Fruit fly (Drosophila melanogaster) whole organism, prepupa: ENCODE results near the gene CG31301.
A peak's percentile ranks its signal among the peaks of the same experiment; 100 is the strongest.

Experiments used
- Blimp-1 ChIP-seq: fragments of 200-800 bp; sonication (Bioruptor generic); optimal IDR thresholded peaks from 3 replicates; lab custom pipeline; 2017; ENCODE audit warnings: missing biosample characterization, missing genetic modification characterization, mild to moderate bottlenecking, moderate library complexity, missing genetic modification reagents
- CG10631 ChIP-seq: fragments of 200-800 bp; sonication (Bioruptor generic); optimal IDR thresholded peaks from 2 replicates; lab custom pipeline; 2016; ENCODE audit warnings: missing biosample characterization, missing genetic modification characterization
- CG11294 ChIP-seq: fragments of 200-800 bp; sonication (Bioruptor generic); IDR thresholded peaks from 2 replicates; pipeline ENCODE4 v1.3.6; 2022; ENCODE audit warnings: missing biosample characterization, missing genetic modification characterization
- CG11762 ChIP-seq: fragments of 200-800 bp; sonication (Bioruptor generic); optimal IDR thresholded peaks from 3 replicates; lab custom pipeline; 2016; ENCODE audit warnings: missing biosample characterization, missing genetic modification characterization; ENCODE audit not compliant: insufficient read depth
- CG11902 ChIP-seq: fragments of 200-800 bp; sonication (Bioruptor generic); optimal IDR thresholded peaks from 3 replicates; lab custom pipeline; 2016; ENCODE audit warnings: missing biosample characterization, missing genetic modification characterization
- CG15336 ChIP-seq: fragments of 200-800 bp; sonication (Bioruptor generic); IDR thresholded peaks from 2 replicates; pipeline ENCODE4 v1.3.6; 2022; ENCODE audit warnings: missing biosample characterization, missing genetic modification characterization
- CG1621 ChIP-seq: fragments of 200-800 bp; sonication (Bioruptor generic); optimal IDR thresholded peaks from 3 replicates; lab custom pipeline; 2018; ENCODE audit warnings: missing biosample characterization, mild to moderate bottlenecking, missing genetic modification characterization
- CG16779 ChIP-seq: fragments of 200-800 bp; sonication (Bioruptor generic); optimal IDR thresholded peaks from 3 replicates; lab custom pipeline; 2017; ENCODE audit warnings: missing biosample characterization, mild to moderate bottlenecking, missing genetic modification characterization
- CG3032 ChIP-seq: fragments of 200-800 bp; optimal IDR thresholded peaks from 2 replicates; lab custom pipeline; 2019; ENCODE audit warnings: missing biosample characterization, mild to moderate bottlenecking, missing genetic modification characterization, moderate library complexity
- CG31627 ChIP-seq: fragments of 200-800 bp; sonication (Bioruptor generic); optimal IDR thresholded peaks from 3 replicates; lab custom pipeline; 2016; ENCODE audit warnings: missing biosample characterization, missing genetic modification characterization
- CG32006 ChIP-seq: fragments of 200-800 bp; sonication (Bioruptor generic); optimal IDR thresholded peaks from 3 replicates; lab custom pipeline; 2017; ENCODE audit warnings: missing biosample characterization, mild to moderate bottlenecking, missing genetic modification characterization
- CG3919 ChIP-seq: fragments of 200-800 bp; sonication (Bioruptor generic); optimal IDR thresholded peaks from 3 replicates; lab custom pipeline; 2016; ENCODE audit warnings: missing biosample characterization, missing genetic modification characterization
- CG4318 ChIP-seq: fragments of 200-800 bp; sonication (Bioruptor generic); optimal IDR thresholded peaks from 3 replicates; lab custom pipeline; 2017; ENCODE audit warnings: missing biosample characterization, mild to moderate bottlenecking, missing genetic modification characterization
- CG6163 ChIP-seq: fragments of 200-800 bp; sonication (Bioruptor generic); IDR thresholded peaks from 3 replicates; pipeline ENCODE4 v1.3.6; 2022; ENCODE audit warnings: missing biosample characterization, missing genetic modification characterization
- CG6792 ChIP-seq: fragments of 200-800 bp; sonication (Bioruptor generic); optimal IDR thresholded peaks from 3 replicates; lab custom pipeline; 2016; ENCODE audit warnings: missing biosample characterization, missing genetic modification characterization
- CG6808 ChIP-seq: fragments of 200-800 bp; sonication (Bioruptor generic); optimal IDR thresholded peaks from 3 replicates; lab custom pipeline; 2017; ENCODE audit warnings: missing biosample characterization, missing genetic modification characterization, mild to moderate bottlenecking, moderate library complexity, missing genetic modification reagents
- CG6854 ChIP-seq: fragments of 200-800 bp; sonication (Bioruptor generic); optimal IDR thresholded peaks from 2 replicates; lab custom pipeline; 2017; ENCODE audit warnings: missing biosample characterization, mild to moderate bottlenecking, missing genetic modification characterization
- CG7368 ChIP-seq: fragments of 200-800 bp; sonication (Bioruptor generic); optimal IDR thresholded peaks from 3 replicates; lab custom pipeline; 2016; ENCODE audit warnings: missing biosample characterization, missing genetic modification characterization
- CG8119 ChIP-seq: fragments of 200-800 bp; sonication (Bioruptor generic); IDR thresholded peaks from 3 replicates; pipeline ENCODE4 v1.3.6; 2022; ENCODE audit warnings: missing biosample characterization, missing genetic modification characterization
- CG8319 ChIP-seq: fragments of 200-800 bp; sonication (Bioruptor generic); optimal IDR thresholded peaks from 3 replicates; lab custom pipeline; 2016; ENCODE audit warnings: missing biosample characterization, missing genetic modification characterization
- CG9139 ChIP-seq: fragments of 200-800 bp; sonication (Bioruptor generic); optimal IDR thresholded peaks from 3 replicates; lab custom pipeline; 2017; ENCODE audit warnings: missing biosample characterization, mild to moderate bottlenecking, missing genetic modification characterization
- Eip78C ChIP-seq: fragments of 200-800 bp; sonication (Bioruptor generic); peaks from one replicate; lab custom pipeline; 2016; ENCODE audit warnings: missing biosample characterization, missing genetic modification characterization
- Eip93F ChIP-seq: fragments of 200-800 bp; sonication (Bioruptor generic); optimal IDR thresholded peaks from 2 replicates; lab custom pipeline; 2016; ENCODE audit warnings: missing biosample characterization, mild to moderate bottlenecking, missing genetic modification characterization
- Ets96B ChIP-seq: fragments of 200-800 bp; optimal IDR thresholded peaks from 2 replicates; lab custom pipeline; 2019; ENCODE audit warnings: missing biosample characterization, mild to moderate bottlenecking, missing genetic modification characterization, moderate library complexity
- Gug ChIP-seq: fragments of 200-800 bp; sonication (Bioruptor generic); IDR thresholded peaks from 2 replicates; pipeline ENCODE4 v1.3.6; 2022; ENCODE audit warnings: missing biosample characterization, missing genetic modification characterization
- Hr38 ChIP-seq: sonication (Bioruptor generic); optimal IDR thresholded peaks from 2 replicates; lab custom pipeline; 2016; ENCODE audit warnings: missing biosample characterization, missing genetic modification characterization
- Hr39 ChIP-seq: fragments of 200-800 bp; sonication (Bioruptor generic); optimal IDR thresholded peaks from 2 replicates; lab custom pipeline; 2016; ENCODE audit warnings: missing biosample characterization, missing genetic modification characterization
- Hr4 ChIP-seq: fragments of 200-800 bp; sonication (Bioruptor generic); optimal IDR thresholded peaks from 3 replicates; lab custom pipeline; 2016; ENCODE audit warnings: missing biosample characterization, missing genetic modification characterization
- Met ChIP-seq: fragments of 200-800 bp; sonication (Bioruptor generic); optimal IDR thresholded peaks from 3 replicates; lab custom pipeline; 2016; ENCODE audit warnings: missing biosample characterization, missing genetic modification characterization
- Sox102F ChIP-seq: fragments of 200-800 bp; sonication (Bioruptor generic); optimal IDR thresholded peaks from 2 replicates; lab custom pipeline; 2016; ENCODE audit warnings: missing biosample characterization, mild to moderate bottlenecking, missing genetic modification characterization
- Sox14 ChIP-seq: fragments of 200-800 bp; sonication (Bioruptor generic); optimal IDR thresholded peaks from 3 replicates; lab custom pipeline; 2016; ENCODE audit warnings: missing biosample characterization, missing genetic modification characterization
- Sox15 ChIP-seq: fragments of 200-800 bp; sonication (Bioruptor generic); optimal IDR thresholded peaks from 3 replicates; lab custom pipeline; 2016; ENCODE audit warnings: missing biosample characterization, missing genetic modification characterization
- achi ChIP-seq: fragments of 200-800 bp; sonication (Bioruptor generic); optimal IDR thresholded peaks from 3 replicates; lab custom pipeline; 2016; ENCODE audit warnings: missing biosample characterization, missing genetic modification characterization
- acj6 ChIP-seq: fragments of 200-800 bp; sonication (Bioruptor generic); optimal IDR thresholded peaks from 3 replicates; lab custom pipeline; 2016; ENCODE audit warnings: missing biosample characterization, missing genetic modification characterization
- dac ChIP-seq: fragments of 200-800 bp; sonication (Bioruptor generic); optimal IDR thresholded peaks from 2 replicates; lab custom pipeline; 2017; ENCODE audit warnings: missing biosample characterization, mild to moderate bottlenecking, missing genetic modification characterization
- dsx ChIP-seq: fragments of 200-800 bp; optimal IDR thresholded peaks from 3 replicates; lab custom pipeline; 2019; ENCODE audit warnings: missing biosample characterization, mild to moderate bottlenecking, missing genetic modification characterization, moderate library complexity; ENCODE audit not compliant: poor library complexity, severe bottlenecking
- eg ChIP-seq: fragments of 200-800 bp; sonication (Bioruptor generic); IDR thresholded peaks from 3 replicates; pipeline ENCODE4 v1.3.6; 2022; ENCODE audit warnings: missing biosample characterization, missing genetic modification characterization
- esn ChIP-seq: fragments of 200-800 bp; sonication (Bioruptor generic); optimal IDR thresholded peaks from 2 replicates; lab custom pipeline; 2016; ENCODE audit warnings: missing biosample characterization, mild to moderate bottlenecking, missing genetic modification characterization, moderate library complexity
- fd59A ChIP-seq: fragments of 200-800 bp; sonication (Bioruptor generic); optimal IDR thresholded peaks from 2 replicates; lab custom pipeline; 2017; ENCODE audit warnings: missing biosample characterization, mild to moderate bottlenecking, missing genetic modification characterization, missing genetic modification reagents
- fd85E ChIP-seq: fragments of 200-800 bp; sonication (Bioruptor generic); optimal IDR thresholded peaks from 3 replicates; lab custom pipeline; 2016; ENCODE audit warnings: missing biosample characterization, missing genetic modification characterization
- lz ChIP-seq: fragments of 200-800 bp; sonication (Bioruptor generic); optimal IDR thresholded peaks from 3 replicates; lab custom pipeline; 2016; ENCODE audit warnings: missing biosample characterization, missing genetic modification characterization
- net ChIP-seq: fragments of 200-800 bp; sonication (Bioruptor generic); optimal IDR thresholded peaks from 3 replicates; lab custom pipeline; 2016; ENCODE audit warnings: missing biosample characterization, missing genetic modification characterization
- pdm3 ChIP-seq: fragments of 200-800 bp; sonication (Bioruptor generic); optimal IDR thresholded peaks from 3 replicates; lab custom pipeline; 2016; ENCODE audit warnings: missing biosample characterization, missing genetic modification characterization
- salr ChIP-seq, 2 experiments: fragments of 200-800 bp; sonication (Bioruptor generic); optimal IDR thresholded peaks; 3 replicates each; lab custom pipeline; 2016 to 2018; ENCODE audit warnings: missing biosample characterization in 2 of 2, missing genetic modification characterization in 2 of 2, mild to moderate bottlenecking in 1 of 2
- spab ChIP-seq: fragments of 200-800 bp; sonication (Bioruptor generic); optimal IDR thresholded peaks from 2 replicates; lab custom pipeline; 2017; ENCODE audit warnings: missing biosample characterization, mild to moderate bottlenecking, missing genetic modification characterization, missing genetic modification reagents
- svp ChIP-seq: fragments of 200-800 bp; sonication (Bioruptor generic); peaks from one replicate; lab custom pipeline; 2016; ENCODE audit warnings: missing biosample characterization, missing genetic modification characterization
- topi ChIP-seq: fragments of 200-800 bp; sonication (Bioruptor generic); optimal IDR thresholded peaks from 3 replicates; lab custom pipeline; 2016; ENCODE audit warnings: missing biosample characterization, missing genetic modification characterization

CG31301 gene

DNA sequence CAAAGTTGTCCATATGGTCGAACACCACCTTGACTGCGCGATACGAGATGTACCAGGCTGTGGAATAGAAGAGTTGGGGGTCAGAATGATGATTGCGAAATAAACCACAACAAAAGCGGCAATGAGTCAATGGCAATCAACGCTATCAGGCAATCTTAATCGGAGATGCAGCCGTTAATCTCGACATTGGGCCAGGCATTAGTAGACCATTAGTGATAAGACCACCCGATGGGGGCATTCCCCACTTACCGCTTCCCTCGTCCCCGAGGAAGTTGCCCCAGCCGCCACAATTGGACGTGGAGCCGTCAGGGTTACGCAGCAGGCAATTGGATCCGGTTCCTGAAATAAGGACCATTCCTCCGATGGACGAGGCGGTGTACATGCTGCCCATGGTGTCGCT lies 6.9 kb upstream of the CG31301 start:
- no peak for TF ChIP-seq Ets96B (tag; lab: Kevin White, UChicago)
- TF ChIP-seq svp = no peak

DNA sequence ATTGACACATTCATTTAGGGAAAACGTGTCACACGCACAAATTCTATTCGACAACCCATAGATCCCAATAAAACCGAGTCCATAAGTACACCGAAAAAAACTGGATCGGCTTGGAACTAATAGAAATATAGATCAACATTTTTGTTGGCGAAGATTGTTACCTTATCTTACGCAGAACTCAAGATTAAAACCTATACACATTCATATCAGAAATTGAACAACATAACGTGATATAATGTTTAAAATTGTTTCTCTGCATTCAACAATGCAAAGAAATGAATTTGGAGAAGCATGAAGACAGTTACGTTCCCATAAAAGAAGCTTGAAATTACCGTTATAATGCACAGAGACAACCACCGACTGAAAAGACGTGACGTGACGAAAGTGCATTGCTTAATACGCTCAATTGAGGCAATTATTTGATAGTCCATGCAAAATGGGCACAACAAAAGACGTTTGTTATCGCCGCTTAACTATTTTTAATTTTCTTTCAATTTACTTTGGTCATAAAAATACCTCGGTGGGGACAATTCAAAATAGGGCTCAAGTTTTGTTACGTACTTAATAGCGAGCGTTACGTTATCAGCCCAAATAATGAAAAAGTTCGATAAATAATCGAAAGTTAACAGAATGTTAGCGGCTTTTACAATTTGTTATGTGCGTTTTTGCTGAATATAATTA lies 5.8 kb upstream of the CG31301 start, which contains the start of gene SerRS-m:
TSS of gene SerRS-m (plus strand) at position 616 of the 681 bp plus-strand sequence.
- TF ChIP-seq fd85E (GFP tag; lab: Kevin White, UChicago) = no peak
- TF ChIP-seq CG9139 = no peak
- no peak for TF ChIP-seq CG4318 (GFP tag; lab: Kevin White, UChicago)
- no peak for TF ChIP-seq CG6163 (GFP tag; lab: Robert Waterston, UW)
- TF ChIP-seq dac = no peak
- TF ChIP-seq esn (GFP tag; lab: Kevin White, UChicago) = peak; percentile 2

dm6 chr3R:15342432-15342925 lies 3.5 kb upstream of the CG31301 start:
- TF ChIP-seq CG10631 (GFP tag; lab: Kevin White, UChicago) (no peak), Hr4 (no peak), spab (GFP tag; lab: Kevin White, UChicago) (no peak), CG16779 (tag; lab: Kevin White, UChicago) (no peak), dsx (GFP tag; lab: Kevin White, UChicago) (no peak), fd59A (no peak), eg (GFP tag; lab: Robert Waterston, UW) (peak; percentile 51; the same call in 2 of the 3 replicates), CG11294 (peak; percentile 21; the same call in 1 of the 2 replicates), salr (GFP tag; optimal IDR thresholded peaks at IDR 0.05; lab: Kevin White, UChicago) (no peak), CG11762 (no peak), CG6854 (no peak), fd85E (GFP tag; lab: Kevin White, UChicago) (no peak), CG1621 (no peak), Sox14 (no peak), Ets96B (tag; lab: Kevin White, UChicago) (no peak), CG7368 (GFP tag; lab: Kevin White, UChicago) (no peak), Hr38 (no peak), CG4318 (GFP tag; lab: Kevin White, UChicago) (no peak), topi (GFP tag; lab: Kevin White, UChicago) (no peak), achi (GFP tag; lab: Kevin White, UChicago) (no peak), CG3032 (no peak), Sox15 (no peak), Blimp-1 (GFP tag; lab: Kevin White, UChicago) (peak; percentile 75), Met (GFP tag; lab: Kevin White, UChicago) (no peak), pdm3 (no peak), Sox102F (no peak), Gug (GFP tag; lab: Robert Waterston, UW) (peak; percentile 36; the same call in 1 of the 2 replicates), CG32006 (no peak), CG8319 (GFP tag; lab: Kevin White, UChicago) (no peak), CG6792 (GFP tag; lab: Kevin White, UChicago) (no peak), CG3919 (GFP tag; lab: Kevin White, UChicago) (no peak), net (no peak), CG15336 (peak; percentile 57), Eip78C (no peak), Eip93F (no peak), CG11902 (GFP tag; lab: Kevin White, UChicago) (no peak), CG9139 (no peak), lz (no peak), Hr39 (no peak), CG8119 (GFP tag; lab: Robert Waterston, UW) (no peak), CG31627 (GFP tag; lab: Kevin White, UChicago) (peak; percentile 11), svp (peak; percentile 71), CG6808 (no peak), acj6 (GFP tag; lab: Kevin White, UChicago) (no peak)
